Worm (Caenorhabditis elegans) whole organism, L2 larva: Measurements from ENCODE around the gene H19J13.2.
"Not testable (repeated sequence)": the region's sequence is repeated elsewhere in the genome, so short reads cannot be mapped to it uniquely, and the experiment has no call there.

Source experiments
- C34F6.9 ChIP-seq: fragments of 150-350 bp; optimal IDR thresholded peaks from 2 replicates; lab custom pipeline; 2014; ENCODE audit warnings: missing biosample characterization, missing genetic modification characterization
- Y55F3AM.14 ChIP-seq: fragments of 200-800 bp; sonication (Bioruptor generic); optimal IDR thresholded peaks from 2 replicates; lab custom pipeline; 2018; ENCODE audit warnings: mild to moderate bottlenecking, missing genetic modification characterization, missing compliant biosample characterization
- ZK546.5 ChIP-seq: sonication (generic microtip); optimal IDR thresholded peaks from 2 replicates; lab custom pipeline; 2017; ENCODE audit warnings: missing biosample characterization, missing genetic modification characterization
- aly-2 ChIP-seq: fragments of 150-350 bp; optimal IDR thresholded peaks from 2 replicates; lab custom pipeline; 2014; ENCODE audit warnings: missing biosample characterization, missing genetic modification characterization
- ama-1 ChIP-seq: fragments of 150-350 bp; optimal IDR thresholded peaks from 2 replicates; lab custom pipeline; 2018; ENCODE audit warnings: inconsistent platforms
- blmp-1 ChIP-seq: sonication (generic microtip); optimal IDR thresholded peaks from 2 replicates; lab custom pipeline; 2017; ENCODE audit warnings: missing genetic modification characterization, mild to moderate bottlenecking, missing compliant biosample characterization, antibody characterized with exemption, moderate library complexity; ENCODE audit not compliant: insufficient read depth
- ceh-16 ChIP-seq: fragments of 150-350 bp; optimal IDR thresholded peaks from 2 replicates; lab custom pipeline; 2014; ENCODE audit warnings: missing biosample characterization, missing genetic modification characterization
- ceh-82 ChIP-seq: fragments of 150-350 bp; optimal IDR thresholded peaks from 2 replicates; lab custom pipeline; 2014; ENCODE audit warnings: missing biosample characterization, missing genetic modification characterization
- crh-2 ChIP-seq: sonication (generic microtip); optimal IDR thresholded peaks from 2 replicates; lab custom pipeline; 2017; ENCODE audit warnings: missing biosample characterization, missing genetic modification characterization
- dmd-4 ChIP-seq: sonication (generic microtip); optimal IDR thresholded peaks from 2 replicates; lab custom pipeline; 2017; ENCODE audit warnings: missing biosample characterization, missing genetic modification characterization
- elt-1 ChIP-seq: fragments of 150-350 bp; optimal IDR thresholded peaks from 2 replicates; lab custom pipeline; 2014; ENCODE audit warnings: missing biosample characterization, missing genetic modification characterization
- fos-1 ChIP-seq: fragments of 150-350 bp; optimal IDR thresholded peaks from 2 replicates; lab custom pipeline; 2014; ENCODE audit warnings: missing biosample characterization, missing genetic modification characterization
- gmeb-1 ChIP-seq: fragments of 150-350 bp; optimal IDR thresholded peaks from 2 replicates; lab custom pipeline; 2014; ENCODE audit warnings: missing biosample characterization, missing genetic modification characterization
- lin-13 ChIP-seq: fragments of 150-350 bp; optimal IDR thresholded peaks from 2 replicates; lab custom pipeline; 2014; ENCODE audit warnings: missing biosample characterization, missing genetic modification reagents, missing genetic modification characterization
- lin-39 ChIP-seq: fragments of 150-350 bp; optimal IDR thresholded peaks from 2 replicates; lab custom pipeline; 2014; ENCODE audit warnings: missing biosample characterization, missing genetic modification reagents, missing genetic modification characterization
- lsy-2 ChIP-seq, 2 experiments: fragments of 150-350 bp in 1 of 2; sonication (generic microtip) in 1 of 2; optimal IDR thresholded peaks; 2 replicates each; lab custom pipeline; 2014 to 2017; ENCODE audit warnings: missing biosample characterization in 2 of 2, missing genetic modification characterization in 2 of 2
- mab-5 ChIP-seq: fragments of 150-350 bp; optimal IDR thresholded peaks from 2 replicates; lab custom pipeline; 2014; ENCODE audit warnings: missing biosample characterization, missing genetic modification characterization
- mbf-1 ChIP-seq: sonication (generic microtip); optimal IDR thresholded peaks from 2 replicates; lab custom pipeline; 2017; ENCODE audit warnings: missing biosample characterization, missing genetic modification characterization
- mdl-1 ChIP-seq, 2 experiments: fragments of 150-350 bp in 1 of 2; sonication (generic microtip) in 1 of 2; optimal IDR thresholded peaks; 2 replicates each; lab custom pipeline; 2017; ENCODE audit warnings: missing biosample characterization in 2 of 2, missing genetic modification characterization in 2 of 2
- nhr-10 ChIP-seq: sonication (generic microtip); optimal IDR thresholded peaks from 2 replicates; lab custom pipeline; 2017; ENCODE audit warnings: missing biosample characterization, missing genetic modification characterization
- nhr-11 ChIP-seq: fragments of 150-350 bp; optimal IDR thresholded peaks from 2 replicates; lab custom pipeline; 2014; ENCODE audit warnings: missing biosample characterization, missing genetic modification characterization
- nhr-12 ChIP-seq: fragments of 150-350 bp; optimal IDR thresholded peaks from 2 replicates; lab custom pipeline; 2014; ENCODE audit warnings: missing biosample characterization, missing genetic modification characterization
- nhr-21 ChIP-seq: fragments of 150-350 bp; optimal IDR thresholded peaks from 2 replicates; lab custom pipeline; 2014; ENCODE audit warnings: missing biosample characterization, missing genetic modification characterization
- nhr-237 ChIP-seq: fragments of 150-350 bp; optimal IDR thresholded peaks from 2 replicates; lab custom pipeline; 2014; ENCODE audit warnings: missing biosample characterization, missing genetic modification characterization
- nhr-25 ChIP-seq: fragments of 150-350 bp; sonication (generic microtip); optimal IDR thresholded peaks from 3 replicates; lab custom pipeline; 2014; ENCODE audit warnings: missing biosample characterization, missing genetic modification characterization
- nhr-6 ChIP-seq: fragments of 150-350 bp; optimal IDR thresholded peaks from 2 replicates; lab custom pipeline; 2014; ENCODE audit warnings: missing biosample characterization, missing genetic modification characterization
- sem-4 ChIP-seq: fragments of 150-350 bp; optimal IDR thresholded peaks from 2 replicates; lab custom pipeline; 2014; ENCODE audit warnings: missing biosample characterization, missing genetic modification reagents, missing genetic modification characterization
- skn-1 ChIP-seq: sonication (generic microtip); optimal IDR thresholded peaks from 2 replicates; lab custom pipeline; 2017; ENCODE audit warnings: missing biosample characterization, missing genetic modification characterization
- unc-39 ChIP-seq: fragments of 150-350 bp; optimal IDR thresholded peaks from 2 replicates; lab custom pipeline; 2014; ENCODE audit warnings: missing biosample characterization, missing genetic modification characterization
- unc-55 ChIP-seq: fragments of 150-350 bp; sonication (generic microtip); optimal IDR thresholded peaks from 3 replicates; lab custom pipeline; 2014; ENCODE audit warnings: missing biosample characterization, missing genetic modification reagents, missing genetic modification characterization
- zag-1 ChIP-seq: fragments of 150-350 bp; optimal IDR thresholded peaks from 2 replicates; lab custom pipeline; 2014; ENCODE audit warnings: missing biosample characterization, missing genetic modification characterization
- ztf-11 ChIP-seq: sonication (generic microtip); optimal IDR thresholded peaks from 2 replicates; lab custom pipeline; 2017; ENCODE audit warnings: missing biosample characterization, missing genetic modification characterization

Gene H19J13.2

DNA sequence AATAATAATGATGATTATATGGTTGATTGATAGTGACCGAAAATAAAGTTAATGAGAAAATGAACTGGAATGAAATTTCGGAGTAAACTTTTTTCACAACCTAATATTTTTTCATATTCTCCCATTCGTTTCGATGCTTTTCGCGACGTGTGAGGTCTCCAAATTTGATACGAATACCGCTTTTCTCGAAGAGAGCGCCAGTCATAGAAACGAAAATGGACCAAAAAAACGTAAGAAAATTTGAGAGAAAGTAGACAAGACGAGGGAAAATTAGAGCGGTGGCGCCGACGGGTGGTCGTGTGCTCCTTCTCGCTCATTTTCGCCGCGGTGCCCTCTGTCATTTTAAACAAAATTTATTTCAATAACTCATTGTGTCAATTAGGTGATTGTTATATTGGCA, 40.6 kb upstream of the H19J13.2 start:
- no peak for TF ChIP-seq nhr-10 (tag; lab: Kevin White, UChicago)
- TF ChIP-seq unc-39 (tag; lab: Kevin White, UChicago), result no peak
- no peak for TF ChIP-seq gmeb-1
- TF ChIP-seq zag-1 (tag; lab: Kevin White, UChicago), result no peak
- TF ChIP-seq skn-1, result no peak
- no peak for TF ChIP-seq unc-55
- TF ChIP-seq nhr-12 (tag; lab: Kevin White, UChicago), result no peak
- no peak for TF ChIP-seq fos-1 (tag; lab: Kevin White, UChicago)
- TF ChIP-seq lin-39 (tag; lab: Kevin White, UChicago), result no peak
- no peak for TF ChIP-seq lin-13
- no peak for TF ChIP-seq Y55F3AM.14
- TF ChIP-seq ama-1 (lab: Kevin White, UChicago), result no peak

DNA sequence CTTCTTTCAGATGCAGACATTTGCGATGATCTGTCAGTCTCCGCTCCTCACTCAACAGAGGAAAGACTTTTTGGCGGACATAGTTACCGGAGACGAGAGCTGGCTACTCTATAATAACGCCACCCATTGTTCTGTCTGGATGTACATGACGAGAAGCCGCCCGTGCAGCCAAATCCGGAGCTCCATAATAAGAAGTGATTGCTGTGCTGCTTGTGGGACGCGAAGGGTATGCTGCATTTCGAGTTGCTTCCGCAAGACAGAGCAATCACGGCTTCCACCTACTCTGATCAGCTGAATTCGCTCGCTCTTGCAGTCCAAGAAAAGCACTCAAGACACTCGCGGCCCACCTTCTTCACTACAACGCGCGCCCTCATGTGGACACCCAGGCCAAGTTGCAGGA, 40.0 kb upstream of the H19J13.2 start:
- TF ChIP-seq Y55F3AM.14 (no peak), nhr-12 (tag; lab: Kevin White, UChicago) (no peak), unc-55 (no peak), mab-5 (tag; lab: Kevin White, UChicago) (no peak), gmeb-1 (no peak), ama-1 (lab: Kevin White, UChicago) (no peak), ztf-11 (no peak), lin-13 (no peak), aly-2 (tag; lab: Kevin White, UChicago) (no peak)

DNA sequence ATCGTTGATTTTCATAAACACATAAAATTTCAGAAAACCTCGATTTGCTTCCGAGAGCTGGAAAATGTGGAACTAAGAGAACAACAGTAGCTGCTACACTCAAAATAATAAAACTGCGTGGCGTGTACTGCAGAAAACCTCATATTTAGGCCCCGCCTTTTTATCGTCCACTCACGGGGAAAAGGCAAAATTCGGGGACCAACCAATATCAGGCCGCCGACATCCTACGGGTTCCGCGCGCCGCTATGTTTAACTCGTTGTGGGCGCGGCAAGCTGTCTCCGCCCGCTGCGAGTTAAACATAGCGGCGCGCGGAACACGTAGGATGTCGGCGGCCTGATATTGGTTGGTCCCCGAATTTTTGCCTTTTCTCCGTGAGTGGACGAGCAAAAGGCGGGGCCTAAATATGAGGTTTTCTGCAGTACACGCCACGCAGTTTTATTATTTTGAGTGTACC, 34.3 kb upstream of the H19J13.2 start, which contains the start of gene F17A2.16:
TSS of gene F17A2.16 (plus strand) at position 405 of the 455 bp plus-strand sequence.
- TF ChIP-seq aly-2 (tag; lab: Kevin White, UChicago); mbf-1 (tag; lab: Kevin White, UChicago); skn-1: not testable (repeated sequence)

DNA sequence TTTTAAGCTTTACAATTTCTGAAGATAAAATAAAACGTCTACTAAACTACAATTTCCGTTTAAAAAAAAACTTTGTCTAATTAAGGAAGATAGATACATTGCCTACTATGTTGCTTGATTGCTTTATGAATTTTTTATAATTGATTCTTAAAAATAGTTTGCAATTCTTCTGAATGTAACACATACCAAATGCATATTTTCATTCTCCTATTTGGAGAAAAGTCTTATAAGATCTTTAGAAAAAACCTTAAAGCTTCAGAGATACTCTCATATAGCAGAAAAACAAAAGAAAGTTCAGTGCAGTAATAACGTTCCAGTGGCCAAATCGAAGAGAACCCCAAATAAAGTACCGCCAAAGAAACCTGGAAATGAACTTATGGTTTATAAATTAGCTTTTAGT, 32.8 kb upstream of the H19J13.2 start, which contains the start of gene phf-32:
TSS of gene phf-32 (plus strand) at position 301 of the 400 bp plus-strand sequence.
- no peak for TF ChIP-seq mdl-1 (tag; optimal IDR thresholded peaks at IDR 0.05; lab: Kevin White, UChicago)

DNA sequence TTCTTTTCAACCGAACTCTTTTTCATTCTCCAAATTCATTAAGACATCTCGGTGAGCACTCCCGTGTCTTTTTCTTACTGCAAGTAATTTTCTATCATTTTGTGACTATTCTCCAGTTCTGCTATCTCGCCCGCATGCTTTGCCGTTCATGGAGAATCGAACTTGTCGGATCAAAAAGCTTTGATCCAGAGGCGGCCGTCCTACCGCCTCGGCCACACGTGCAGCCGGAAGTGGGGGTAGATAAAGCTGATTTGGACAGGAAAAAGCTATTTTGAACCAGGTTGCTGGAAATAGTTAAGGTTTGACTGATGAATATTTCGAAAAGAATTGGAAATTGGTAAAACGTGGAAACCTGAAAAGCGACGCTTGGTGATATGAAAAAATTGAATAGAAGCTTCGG, 30.5 kb upstream of the H19J13.2 start:
- TF ChIP-seq ceh-82 (tag; lab: Kevin White, UChicago) (no peak), elt-1 (tag; lab: Kevin White, UChicago) (no peak), blmp-1 (tag; lab: Kevin White, UChicago) (no peak), aly-2 (tag; lab: Kevin White, UChicago) (no peak), lsy-2 (tag; optimal IDR thresholded peaks at IDR 0.05; lab: Kevin White, UChicago) (no peak), unc-55 (no peak), crh-2 (tag; lab: Kevin White, UChicago) (no peak), nhr-237 (tag; lab: Kevin White, UChicago) (no peak), sem-4 (no peak), lin-39 (tag; lab: Kevin White, UChicago) (no peak), zag-1 (tag; lab: Kevin White, UChicago) (no peak), ZK546.5 (tag; lab: Kevin White, UChicago) (no peak)

DNA sequence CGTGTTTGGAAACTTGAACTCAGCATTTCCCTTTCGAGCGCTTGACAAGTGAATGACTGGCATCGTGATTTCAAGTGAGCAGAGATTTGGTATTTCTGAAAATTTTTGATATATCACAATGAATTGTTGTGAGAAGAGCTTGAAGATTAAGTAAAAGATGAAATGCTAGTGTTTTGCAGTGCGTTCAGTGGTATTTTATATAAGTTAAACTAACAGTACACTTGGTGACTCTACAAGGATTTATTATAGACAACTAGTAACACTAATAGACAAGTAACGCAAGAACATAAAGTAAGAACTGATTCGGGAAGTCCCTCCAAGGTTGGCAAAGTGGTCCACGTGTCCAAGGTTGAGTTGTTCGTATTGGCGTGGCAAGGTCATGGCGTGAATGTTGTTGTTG, 29.0 kb upstream of the H19J13.2 start, which contains the start of gene dot-1.3:
TSS of gene dot-1.3 (minus strand) at position 101 of the 400 bp plus-strand sequence.
- not testable (repeated sequence) for TF ChIP-seq lin-39 (tag; lab: Kevin White, UChicago); lsy-2 (tag; optimal IDR thresholded peaks at IDR 0.05; lab: Kevin White, UChicago); nhr-25 (tag; lab: Kevin White, UChicago)

DNA sequence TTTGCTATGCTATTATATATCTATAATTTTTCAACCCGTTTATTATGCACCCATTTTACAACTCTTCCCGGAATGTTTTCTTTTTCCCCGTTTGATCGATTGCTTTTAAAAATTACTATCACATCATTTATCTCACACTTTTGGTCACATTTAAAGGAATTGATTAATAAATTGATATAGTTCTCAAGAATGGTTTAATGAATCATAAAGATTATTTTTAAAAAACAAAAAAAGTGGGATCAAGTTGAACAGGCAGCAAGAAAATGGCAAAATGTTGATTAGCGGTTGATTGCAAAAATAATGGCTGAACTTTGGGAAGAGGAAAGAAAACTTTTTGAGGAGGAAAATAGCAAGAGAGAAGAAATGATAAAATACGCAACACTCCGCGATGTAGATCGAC, 26.1 kb upstream of the H19J13.2 start, which contains the start of gene W06D11.5:
TSS of gene W06D11.5 (plus strand) at position 301 of the 400 bp plus-strand sequence.
- TF ChIP-seq C34F6.9 (no peak), mdl-1 (tag; optimal IDR thresholded peaks at IDR 0.05; lab: Kevin White, UChicago) (no peak), nhr-21 (tag; lab: Kevin White, UChicago) (no peak), dmd-4 (tag; lab: Kevin White, UChicago) (no peak), elt-1 (tag; lab: Kevin White, UChicago) (no peak), nhr-25 (tag; lab: Kevin White, UChicago) (no peak), crh-2 (tag; lab: Kevin White, UChicago) (no peak), ceh-82 (tag; lab: Kevin White, UChicago) (no peak), nhr-11 (tag; lab: Kevin White, UChicago) (no peak), ceh-16 (tag; lab: Kevin White, UChicago) (no peak), nhr-12 (tag; lab: Kevin White, UChicago) (no peak), skn-1 (no peak), sem-4 (no peak), nhr-6 (no peak), zag-1 (tag; lab: Kevin White, UChicago) (no peak)
